Worm (Caenorhabditis elegans) whole organism, young adult: ENCODE results near the gene C41H7.9.

ENCODE experiments used
- F49E8.2 ChIP-seq: sonication (generic microtip); optimal IDR thresholded peaks from 3 replicates; lab custom pipeline; 2017; ENCODE audit warnings: missing genetic modification characterization, mild to moderate bottlenecking, missing compliant biosample characterization, antibody characterized with exemption, moderate library complexity; ENCODE audit not compliant: insufficient read depth
- F52B5.7 ChIP-seq: sonication (generic microtip); optimal IDR thresholded peaks from 2 replicates; lab custom pipeline; 2016; ENCODE audit warnings: mild to moderate bottlenecking, missing genetic modification characterization, missing compliant biosample characterization
- F57A8.1 ChIP-seq: fragments of 200-800 bp; sonication (Bioruptor generic); optimal IDR thresholded peaks from 2 replicates; lab custom pipeline; 2018; ENCODE audit warnings: mild to moderate bottlenecking, missing genetic modification characterization, moderate library complexity, missing compliant biosample characterization
- T26A5.8 ChIP-seq: sonication (generic microtip); optimal IDR thresholded peaks from 2 replicates; lab custom pipeline; 2016; ENCODE audit warnings: missing genetic modification characterization, missing compliant biosample characterization
- ama-1 ChIP-seq, 3 experiments: fragments of 150-350 bp in 1 of 3; sonication (generic microtip) in 2 of 3; optimal IDR thresholded peaks; 2 replicates each; lab custom pipeline; 2014 to 2018; ENCODE audit warnings: missing biosample characterization in 2 of 3, missing genetic modification characterization in 2 of 3, missing genetic modification reagents in 2 of 3
- egl-44 ChIP-seq: fragments of 200-800 bp; sonication (Bioruptor generic); IDR thresholded peaks from 2 replicates; pipeline ENCODE4 v1.3.6; 2022; ENCODE audit warnings: missing genetic modification reagents, missing genetic modification characterization, missing compliant biosample characterization
- lin-35 ChIP-seq, 3 experiments: fragments of 150-350 bp in 2 of 3; sonication (generic microtip) in 1 of 3; optimal IDR thresholded peaks; 2 replicates each; lab custom pipeline; 2014 to 2018; ENCODE audit warnings: missing biosample characterization in 3 of 3, missing genetic modification characterization in 3 of 3, missing genetic modification reagents in 3 of 3
- xnd-1 ChIP-seq: sonication (generic microtip); optimal IDR thresholded peaks from 2 replicates; lab custom pipeline; 2016; ENCODE audit warnings: missing genotype, missing genetic modification reagents, missing genetic modification characterization, missing compliant biosample characterization

ce11 chrII:2997828-2998441 lies 14.1 kb downstream of the C41H7.9 start:
- TF ChIP-seq T26A5.8 (tag; lab: Kevin White, UChicago) (no peak), ama-1 (optimal IDR thresholded peaks at IDR 0.05; lab: Kevin White, UChicago) (no peak), ama-1 (GFP tag; optimal IDR thresholded peaks at IDR 0.05; lab: Kevin White, UChicago) (no peak), lin-35 (GFP tag; optimal IDR thresholded peaks at IDR 0.05; lab: Kevin White, UChicago) (no peak), F49E8.2 (tag; lab: Kevin White, UChicago) (no peak), F52B5.7 (tag; lab: Kevin White, UChicago) (no peak), egl-44 (GFP tag; lab: Robert Waterston, UW) (no peak), xnd-1 (tag; lab: Kevin White, UChicago) (no peak), F57A8.1 (no peak)
